Fruit fly (Drosophila melanogaster) whole organism, wandering third instar larva: ENCODE results near the gene CG7542.

Source experiments
- Abd-B ChIP-seq: fragments of >200 bp; optimal IDR thresholded peaks from 2 replicates; lab custom pipeline; 2017; ENCODE audit warnings: missing biosample characterization, missing genetic modification characterization
- CG32264 ChIP-seq: fragments of 200-800 bp; sonication (Bioruptor generic); optimal IDR thresholded peaks from 2 replicates; lab custom pipeline; 2016; ENCODE audit warnings: missing biosample characterization, missing genetic modification characterization
- CG9705 ChIP-seq: fragments of 200-800 bp; sonication (Bioruptor generic); optimal IDR thresholded peaks from 2 replicates; lab custom pipeline; 2018; ENCODE audit warnings: missing biosample characterization, mild to moderate bottlenecking, missing genetic modification characterization
- CrebA ChIP-seq: fragments of 200-800 bp; sonication (Bioruptor generic); optimal IDR thresholded peaks from 2 replicates; lab custom pipeline; 2016; ENCODE audit warnings: missing biosample characterization, mild to moderate bottlenecking, missing genetic modification characterization, borderline replicate concordance
- Dfd ChIP-seq: fragments of >200 bp; optimal IDR thresholded peaks from 2 replicates; lab custom pipeline; 2017; ENCODE audit warnings: missing biosample characterization, missing genetic modification characterization
- Dif ChIP-seq: fragments of 200-275, 200-300 bp; sonication (Bioruptor generic); optimal IDR thresholded peaks from 2 replicates; lab custom pipeline; 2018; ENCODE audit warnings: missing biosample characterization, missing genetic modification characterization; ENCODE audit not compliant: partially characterized antibody
- HLH106 ChIP-seq: fragments of 200-800 bp; optimal IDR thresholded peaks from 3 replicates; lab custom pipeline; 2019; ENCODE audit warnings: missing biosample characterization, mild to moderate bottlenecking, missing genetic modification characterization, moderate library complexity
- Hnf4 ChIP-seq: fragments of 200-800 bp; sonication (Bioruptor generic); optimal IDR thresholded peaks from 2 replicates; lab custom pipeline; 2016; ENCODE audit warnings: missing biosample characterization, mild to moderate bottlenecking, missing genetic modification characterization
- Hr78 ChIP-seq: fragments of >200 bp; optimal IDR thresholded peaks from 2 replicates; lab custom pipeline; 2017; ENCODE audit warnings: missing biosample characterization, missing genetic modification characterization
- Hr83 ChIP-seq: fragments of 200-300 bp; sonication (Bioruptor generic); optimal IDR thresholded peaks from 2 replicates; lab custom pipeline; 2016; ENCODE audit warnings: missing biosample characterization, mild to moderate bottlenecking, missing genetic modification characterization, moderate library complexity; ENCODE audit not compliant: poor library complexity, severe bottlenecking
- Jra ChIP-seq: sonication (Bioruptor generic); optimal IDR thresholded peaks from 2 replicates; lab custom pipeline; 2016; ENCODE audit warnings: missing biosample characterization, missing genetic modification characterization
- Myc ChIP-seq: fragments of >200 bp; optimal IDR thresholded peaks from 2 replicates; lab custom pipeline; 2017
- N ChIP-seq: fragments of >200 bp; optimal IDR thresholded peaks from 2 replicates; lab custom pipeline; 2018; ENCODE audit warnings: missing biosample characterization, missing external identifiers, missing genetic modification characterization
- OdsH ChIP-seq: fragments of 200-800 bp; sonication (Bioruptor generic); optimal IDR thresholded peaks from 2 replicates; lab custom pipeline; 2016; ENCODE audit warnings: missing biosample characterization, mild to moderate bottlenecking, missing genetic modification characterization
- Rel ChIP-seq, 2 experiments: fragments of 200-800 bp; sonication (Bioruptor generic) in 1 of 2; optimal IDR thresholded peaks; 2 replicates in 1 of 2; 3 replicates in 1 of 2; lab custom pipeline; 2016 to 2019; ENCODE audit warnings: mild to moderate bottlenecking in 2 of 2, missing biosample characterization in 2 of 2, missing genetic modification characterization in 2 of 2, moderate library complexity in 1 of 2
- Sp1 ChIP-seq: fragments of 200-800 bp; sonication (Bioruptor generic); optimal IDR thresholded peaks from 3 replicates; lab custom pipeline; 2019; ENCODE audit warnings: missing biosample characterization, mild to moderate bottlenecking, missing genetic modification characterization, moderate library complexity
- Vsx2 ChIP-seq: fragments of 200-300, 225-300 bp; sonication (Bioruptor generic); optimal IDR thresholded peaks from 2 replicates; lab custom pipeline; 2018; ENCODE audit warnings: missing biosample characterization, missing genetic modification characterization; ENCODE audit not compliant: partially characterized antibody
- brk ChIP-seq: fragments of 200-800 bp; sonication (Bioruptor generic); optimal IDR thresholded peaks from 2 replicates; lab custom pipeline; 2016; ENCODE audit warnings: missing biosample characterization, mild to moderate bottlenecking, missing genetic modification characterization
- dl ChIP-seq, 2 experiments: fragments of 175-275, 200-275 bp in 1 of 2; fragments of 200-275 bp in 1 of 2; sonication (Bioruptor generic); optimal IDR thresholded peaks; lab custom pipeline; 2018; ENCODE audit warnings: mild to moderate bottlenecking in 2 of 2, missing biosample characterization in 2 of 2, missing genetic modification characterization in 2 of 2, moderate library complexity in 2 of 2; ENCODE audit not compliant: partially characterized antibody in 2 of 2, insufficient read depth in 1 of 2
- dsf ChIP-seq: sonication (Bioruptor generic); optimal IDR thresholded peaks from 2 replicates; lab custom pipeline; 2016; ENCODE audit warnings: missing biosample characterization, missing genetic modification characterization, borderline replicate concordance
- ey ChIP-seq: fragments of 200-800 bp; sonication (Bioruptor generic); optimal IDR thresholded peaks from 2 replicates; lab custom pipeline; 2016; ENCODE audit warnings: missing biosample characterization, missing genetic modification characterization
- foxo ChIP-seq, 2 experiments: fragments of 200-800 bp; sonication (Bioruptor generic); optimal IDR thresholded peaks; 2 replicates in 1 of 2; 3 replicates in 1 of 2; lab custom pipeline; 2016 to 2017; ENCODE audit warnings: missing biosample characterization in 2 of 2, missing genetic modification characterization in 2 of 2
- fru ChIP-seq: fragments of 200-800 bp; sonication (Bioruptor generic); optimal IDR thresholded peaks from 3 replicates; lab custom pipeline; 2016; ENCODE audit warnings: missing biosample characterization, mild to moderate bottlenecking, missing genetic modification characterization
- jim ChIP-seq: fragments of 175-275, 200-325 bp; sonication (Bioruptor generic); optimal IDR thresholded peaks from 2 replicates; lab custom pipeline; 2016; ENCODE audit warnings: missing biosample characterization, mild to moderate bottlenecking, missing genetic modification characterization
- lola ChIP-seq: fragments of >200 bp; optimal IDR thresholded peaks from 2 replicates; lab custom pipeline; 2017; ENCODE audit warnings: missing biosample characterization, missing genetic modification characterization
- psq ChIP-seq: fragments of 200-800 bp; sonication (Bioruptor generic); optimal IDR thresholded peaks from 3 replicates; lab custom pipeline; 2017; ENCODE audit warnings: missing biosample characterization, mild to moderate bottlenecking, missing genetic modification characterization, moderate library complexity
- sage ChIP-seq: fragments of 200-800 bp; sonication (Bioruptor generic); optimal IDR thresholded peaks from 2 replicates; lab custom pipeline; 2016; ENCODE audit warnings: missing biosample characterization, mild to moderate bottlenecking, missing genetic modification characterization
- sv ChIP-seq: fragments of 200-800 bp; sonication (Bioruptor generic); optimal IDR thresholded peaks from 3 replicates; lab custom pipeline; 2016; ENCODE audit warnings: missing biosample characterization, missing genetic modification characterization
- tai ChIP-seq: sonication (Bioruptor generic); optimal IDR thresholded peaks from 2 replicates; lab custom pipeline; 2016; ENCODE audit warnings: missing biosample characterization, missing genetic modification characterization
- usp ChIP-seq: fragments of >200 bp; optimal IDR thresholded peaks from 2 replicates; lab custom pipeline; 2017; ENCODE audit warnings: missing biosample characterization, missing genetic modification characterization
- woc ChIP-seq: sonication (Bioruptor generic); optimal IDR thresholded peaks from 2 replicates; lab custom pipeline; 2016; ENCODE audit warnings: missing biosample characterization, mild to moderate bottlenecking, missing genetic modification characterization

CG7542 gene

DNA sequence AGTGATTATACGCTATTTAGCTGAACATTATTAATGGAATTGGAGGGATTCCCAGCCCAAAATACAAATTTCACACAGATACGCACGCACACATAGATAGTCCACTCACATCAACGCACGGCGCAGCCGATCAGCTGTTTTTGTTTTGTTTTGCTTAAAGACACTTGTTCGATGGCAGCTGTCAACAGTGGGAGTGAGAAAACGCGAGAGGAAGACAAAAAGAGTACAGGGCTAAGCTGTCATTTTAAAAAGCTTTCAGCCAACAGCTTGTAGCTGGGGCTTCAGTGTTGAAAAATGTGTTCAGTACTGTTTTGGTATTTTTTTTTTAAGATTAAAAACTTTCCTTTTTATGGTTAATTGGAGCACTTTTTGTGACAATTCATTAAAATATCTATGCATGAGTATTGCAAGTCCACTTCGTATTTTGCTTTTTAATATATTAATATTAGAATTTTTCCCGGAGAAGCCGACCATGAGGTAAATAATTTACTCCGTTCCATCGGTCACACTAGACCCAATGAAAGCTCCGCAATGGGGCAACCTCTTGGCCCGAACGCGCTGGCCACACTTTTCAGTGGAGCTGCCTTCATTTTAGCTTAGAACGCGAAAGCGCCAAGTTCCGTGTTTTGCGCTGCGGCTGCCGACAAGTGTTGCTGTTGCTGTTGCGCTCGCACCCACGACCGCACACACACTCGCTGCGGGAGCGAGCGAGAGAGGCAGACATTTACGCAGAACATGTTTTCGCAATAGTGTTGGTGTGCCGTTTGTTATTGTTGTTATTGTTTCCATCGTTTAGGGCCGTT lies 16.5 kb upstream of the CG7542 start (continued):
- TF ChIP-seq dl (GFP tag; optimal IDR thresholded peaks at IDR 0.05; lab: Kevin White, UChicago; ENCODE audit: insufficient read depth in 1 of 2, partially characterized antibody in 2 of 2), result peak; percentile 19 to 45
- TF ChIP-seq brk, result peak; percentile 85
- TF ChIP-seq sv, result peak; percentile 41
- TF ChIP-seq jim (GFP tag; lab: Kevin White, UChicago), result no peak
- TF ChIP-seq CG32264 (GFP tag; lab: Kevin White, UChicago), result no peak
- peak; percentile 92 for TF ChIP-seq psq (GFP tag; lab: Kevin White, UChicago)
- TF ChIP-seq CrebA (GFP tag; lab: Kevin White, UChicago), result no peak

dm6 chr3L:17533745-17534144 lies 15.9 kb upstream of the CG7542 start:
- TF ChIP-seq HLH106 (tag; lab: Kevin White, UChicago), result no peak
- no peak for TF ChIP-seq Dif (GFP tag; lab: Kevin White, UChicago)
- no peak for TF ChIP-seq ey (GFP tag; lab: Kevin White, UChicago)
- TF ChIP-seq tai (GFP tag; lab: Kevin White, UChicago), result no peak
- TF ChIP-seq dl (GFP tag; optimal IDR thresholded peaks at IDR 0.05; lab: Kevin White, UChicago; ENCODE audit: insufficient read depth in 1 of 2, partially characterized antibody in 2 of 2), result no peak
- no peak for TF ChIP-seq Jra (GFP tag; lab: Kevin White, UChicago)
- no peak for TF ChIP-seq CG32264 (GFP tag; lab: Kevin White, UChicago)
- no peak for TF ChIP-seq CrebA (GFP tag; lab: Kevin White, UChicago)
- no peak for TF ChIP-seq Abd-B (GFP tag; lab: Kevin White, UChicago)
- TF ChIP-seq Hr83 (GFP tag; lab: Kevin White, UChicago), result no peak
- no peak for TF ChIP-seq OdsH (GFP tag; lab: Kevin White, UChicago)
- no peak for TF ChIP-seq fru

- TF ChIP-seq CrebA (GFP tag; lab: Kevin White, UChicago), result no peak
- TF ChIP-seq Hr83 (GFP tag; lab: Kevin White, UChicago), result no peak
- TF ChIP-seq, all 38 proteins: peak for 0
These were observed 15.2 kb upstream of the CG7542 start for dm6 chr3L:17534396-17534795.

dm6 chr3L:17535768-17536167 lies 13.9 kb upstream of the CG7542 start:
- no peak for TF ChIP-seq usp
- no peak for TF ChIP-seq Sp1 (GFP tag; lab: Kevin White, UChicago)
- TF ChIP-seq Dfd (GFP tag; lab: Kevin White, UChicago), result no peak
- no peak for TF ChIP-seq Vsx2
- no peak for TF ChIP-seq lola (GFP tag; lab: Kevin White, UChicago)
- TF ChIP-seq brk, result no peak
- TF ChIP-seq foxo (GFP tag; optimal IDR thresholded peaks at IDR 0.05; lab: Kevin White, UChicago), result no peak
- TF ChIP-seq CrebA (GFP tag; lab: Kevin White, UChicago), result no peak
- no peak for TF ChIP-seq Hnf4 (GFP tag; lab: Kevin White, UChicago)
- TF ChIP-seq Hr78, result no peak
- TF ChIP-seq CG9705 (GFP tag; lab: Kevin White, UChicago), result no peak
- no peak for TF ChIP-seq Hr83 (GFP tag; lab: Kevin White, UChicago)
- no peak for TF ChIP-seq psq (GFP tag; lab: Kevin White, UChicago)
- no peak for TF ChIP-seq dsf (GFP tag; lab: Kevin White, UChicago)
- no peak for TF ChIP-seq N
- no peak for TF ChIP-seq Rel (GFP tag; optimal IDR thresholded peaks at IDR 0.05; lab: Kevin White, UChicago)
- TF ChIP-seq Rel (tag; optimal IDR thresholded peaks at IDR 0.05; lab: Kevin White, UChicago), result no peak
- no peak for TF ChIP-seq sage (GFP tag; lab: Kevin White, UChicago)
- no peak for TF ChIP-seq Myc (lab: Kevin White, UChicago)
- TF ChIP-seq tai (GFP tag; lab: Kevin White, UChicago), result no peak
- TF ChIP-seq woc (GFP tag; lab: Kevin White, UChicago), result no peak
